Worm (Caenorhabditis elegans) whole organism, early embryonic: ENCODE measurements around the gene dat-1.

Experiments used
- B0310.2 ChIP-seq: sonication (generic microtip); optimal IDR thresholded peaks from 2 replicates; lab custom pipeline; 2016; ENCODE audit warnings: mild to moderate bottlenecking, missing genetic modification characterization, missing compliant biosample characterization
- F13C5.2 ChIP-seq: sonication (generic microtip); optimal IDR thresholded peaks from 2 replicates; lab custom pipeline; 2017; ENCODE audit warnings: mild to moderate bottlenecking, missing genetic modification characterization, inconsistent platforms, missing compliant biosample characterization
- ama-1 ChIP-seq: fragments of 150-350 bp; optimal IDR thresholded peaks from 2 replicates; lab custom pipeline; 2014
- hnd-1 ChIP-seq: sonication (generic microtip); optimal IDR thresholded peaks from 2 replicates; lab custom pipeline; 2016; ENCODE audit warnings: missing genetic modification characterization, missing compliant biosample characterization
- pes-1 ChIP-seq: fragments of 200-800 bp; sonication (Bioruptor generic); IDR thresholded peaks from 2 replicates; pipeline ENCODE4 v1.3.6; 2022; ENCODE audit warnings: missing genetic modification reagents, missing genetic modification characterization, missing compliant biosample characterization

DNA sequence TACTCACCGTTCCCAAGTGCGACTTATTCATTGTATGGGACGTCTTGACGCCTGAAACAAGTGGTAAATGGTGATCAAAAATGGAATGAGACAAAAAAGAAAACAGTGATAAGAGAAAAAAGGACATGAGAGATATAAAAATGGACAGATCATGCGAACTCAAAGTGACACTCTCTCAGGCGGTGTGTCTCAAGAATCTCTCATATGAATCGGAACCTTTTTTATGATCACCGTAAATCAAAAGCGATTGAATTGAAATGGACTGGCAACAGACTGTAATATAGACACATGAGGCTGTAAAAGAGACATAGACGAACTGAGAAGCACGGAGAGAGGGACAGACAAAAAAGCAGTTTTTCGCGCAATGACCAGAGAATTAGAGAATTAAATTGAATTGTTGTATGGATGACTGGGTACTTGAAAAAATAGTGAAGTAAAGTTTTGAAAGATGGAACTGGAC, 26.3 kb downstream of the dat-1 start, which contains the start of gene clip-1:
- TF ChIP-seq hnd-1 (tag; lab: Kevin White, UChicago) = no peak
- no peak for TF ChIP-seq ama-1 (lab: Kevin White, UChicago)
- TF ChIP-seq pes-1 = no peak
- TF ChIP-seq B0310.2 (tag; lab: Kevin White, UChicago) = no peak
- no peak for TF ChIP-seq F13C5.2 (tag; lab: Kevin White, UChicago)
